Fruit fly (Drosophila melanogaster): ENCODE data around the gene Trl.

DNA sequence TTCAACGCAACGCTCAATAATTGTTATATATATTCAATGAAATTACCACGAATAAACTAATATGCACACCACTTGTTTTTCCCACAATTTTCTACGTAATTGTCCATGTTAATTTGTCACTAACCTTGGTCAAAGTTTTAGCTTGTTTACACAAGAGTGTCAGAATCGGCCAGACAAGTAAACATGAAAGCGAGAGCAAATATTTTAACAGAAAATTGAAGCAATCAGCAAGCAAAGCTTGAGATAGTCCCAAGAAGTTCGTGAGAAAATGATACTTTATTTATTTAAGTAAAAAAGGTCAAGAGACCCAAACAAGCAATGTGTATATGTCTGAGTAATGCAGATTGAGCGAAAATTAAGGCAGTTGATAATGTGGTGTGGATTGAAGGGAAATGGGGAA lies 52.8 kb downstream of the Trl start:
- TF ChIP-seq Hr78 (GFP tag; optimal IDR thresholded peaks at IDR 0.05) (no peak), h (GFP tag; optimal IDR thresholded peaks at IDR 0.05) (peak; percentile 54)

Data from whole organism, wandering third instar larva.